Fruit fly (Drosophila melanogaster): ENCODE measurements around the gene CG34177.

The CG34177 gene

DNA sequence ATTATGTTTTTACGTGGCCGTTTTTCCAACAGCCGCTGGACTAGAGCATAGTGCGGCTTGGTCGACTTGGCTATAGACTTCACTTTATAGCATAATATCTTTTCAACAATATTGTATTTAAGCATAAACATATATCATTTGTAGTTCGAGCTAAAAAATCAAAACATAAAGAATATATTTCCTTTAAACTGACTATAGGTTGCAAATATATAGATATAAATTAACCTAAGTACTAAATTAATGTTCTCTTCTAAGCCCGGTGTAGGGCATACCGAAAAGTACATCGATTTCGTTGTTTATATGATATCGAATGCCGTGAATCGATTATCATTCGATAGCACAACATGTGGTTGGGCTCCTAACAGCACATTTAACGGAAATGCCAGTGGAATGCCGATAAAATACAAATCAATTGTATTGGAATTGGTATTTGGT lies 14.9 kb downstream of the CG34177 start, which contains the start of gene MFS18 (continued):
- TF ChIP-seq CG4424 (GFP tag; optimal IDR thresholded peaks at IDR 0.05) = peak; percentile 99
- TF ChIP-seq sens-2 (GFP tag; IDR thresholded peaks at IDR 0.05) = peak; percentile 97
- peak; percentile 92 for TF ChIP-seq Dek (tag; optimal IDR thresholded peaks at IDR 0.05)
- TF ChIP-seq Nf-YA (GFP tag; IDR thresholded peaks at IDR 0.05) = peak; percentile 98
- TF ChIP-seq TFAM (GFP tag; optimal IDR thresholded peaks at IDR 0.05) = peak; percentile 94
- no peak for TF ChIP-seq cg (GFP tag; optimal IDR thresholded peaks at IDR 0.05)
- TF ChIP-seq insv (GFP tag; optimal IDR thresholded peaks at IDR 0.05) = peak in 1 of 2 experiments; percentile 54
- peak; percentile 99 for TF ChIP-seq CG3726 (GFP tag; IDR thresholded peaks at IDR 0.05)
- peak; percentile 89 for TF ChIP-seq Hand (GFP tag; optimal IDR thresholded peaks at IDR 0.05)
- peak; percentile 82 for TF ChIP-seq CG16863 (GFP tag; optimal IDR thresholded peaks at IDR 0.05)
- TF ChIP-seq dimm (GFP tag; IDR thresholded peaks at IDR 0.05) = peak; percentile 98
- peak; percentile 92 for TF ChIP-seq CG18619 (GFP tag; optimal IDR thresholded peaks at IDR 0.05)
- TF ChIP-seq CG12219 (GFP tag; optimal IDR thresholded peaks at IDR 0.05) = peak; percentile 89
- TF ChIP-seq CG2199 (GFP tag; IDR thresholded peaks at IDR 0.05) = peak; percentile 99
- peak; percentile 93 for TF ChIP-seq HLH4C (GFP tag; IDR thresholded peaks at IDR 0.05; ENCODE audit: partially characterized antibody)
- TF ChIP-seq CG34422 (GFP tag; IDR thresholded peaks at IDR 0.05) = peak; percentile 99
- TF ChIP-seq CG31224 (GFP tag; IDR thresholded peaks at IDR 0.05) = peak; percentile 97
- TF ChIP-seq CG12942 (GFP tag; optimal IDR thresholded peaks at IDR 0.05) = peak; percentile 96
- peak; percentile 100 for TF ChIP-seq Xrp1 (GFP tag; IDR thresholded peaks at IDR 0.05)
- peak; percentile 100 for TF ChIP-seq vvl (GFP tag; IDR thresholded peaks at IDR 0.05)
- peak; percentile 97 for TF ChIP-seq Gsc (GFP tag; IDR thresholded peaks at IDR 0.05)
- TF ChIP-seq Six4 (GFP tag; optimal IDR thresholded peaks at IDR 0.05) = peak; percentile 99
- peak; percentile 77 for TF ChIP-seq zen2 (GFP tag; IDR thresholded peaks at IDR 0.05; ENCODE audit: partially characterized antibody)
- TF ChIP-seq CG6254 (GFP tag; optimal IDR thresholded peaks at IDR 0.05) = peak; percentile 97
- peak; percentile 65 for TF ChIP-seq slp2 (GFP tag; optimal IDR thresholded peaks at IDR 0.05)
- peak; percentile 68 for TF ChIP-seq Scr (GFP tag; IDR thresholded peaks at IDR 0.05; ENCODE audit: partially characterized antibody)
- peak; percentile 99 for TF ChIP-seq zen (tag; optimal IDR thresholded peaks at IDR 0.05)
- peak; percentile 98 for TF ChIP-seq cwo (GFP tag; optimal IDR thresholded peaks at IDR 0.05)
- peak; percentile 97 for TF ChIP-seq CG6854 (GFP tag; optimal IDR thresholded peaks at IDR 0.05)
- peak; percentile 85; the same call in 2 of the 4 replicates for TF ChIP-seq chinmo (GFP tag; IDR thresholded peaks at IDR 0.05; ENCODE audit: partially characterized antibody)
- peak; percentile 99 for TF ChIP-seq sisA (GFP tag; IDR thresholded peaks at IDR 0.05)
- peak; percentile 94 for TF ChIP-seq CG2875 (GFP tag; optimal IDR thresholded peaks at IDR 0.05)
- TF ChIP-seq ERR (GFP tag; optimal IDR thresholded peaks at IDR 0.05) = peak; percentile 57
- TF ChIP-seq CG17359 (tag; optimal IDR thresholded peaks at IDR 0.05) = peak; percentile 100
- peak; percentile 99 for TF ChIP-seq E2f1 (GFP tag; IDR thresholded peaks at IDR 0.05)
- TF ChIP-seq CG9215 (GFP tag; IDR thresholded peaks at IDR 0.05) = peak; percentile 97
- TF ChIP-seq Bdp1 (GFP tag; optimal IDR thresholded peaks at IDR 0.05) = peak; percentile 79
- TF ChIP-seq Sry-β (GFP tag; optimal IDR thresholded peaks at IDR 0.05) = peak; percentile 71
- TF ChIP-seq Fer3 (tag; optimal IDR thresholded peaks at IDR 0.05) = peak; percentile 99
- peak in 1 of 2 experiments; percentile 94 for TF ChIP-seq Eip74EF (GFP tag; optimal IDR thresholded peaks at IDR 0.05)
- TF ChIP-seq CHES-1-like (GFP tag; optimal IDR thresholded peaks at IDR 0.05) = peak; percentile 73
- peak; percentile 93 for TF ChIP-seq CG13123 (GFP tag; optimal IDR thresholded peaks at IDR 0.05)
- TF ChIP-seq CG16813 (GFP tag; IDR thresholded peaks at IDR 0.05; ENCODE audit: partially characterized antibody) = peak; percentile 59
- peak; percentile 99 for TF ChIP-seq tin (GFP tag; optimal IDR thresholded peaks at IDR 0.05)
- peak; percentile 97 for TF ChIP-seq CG6683 (GFP tag; optimal IDR thresholded peaks at IDR 0.05)
- peak; percentile 98 for TF ChIP-seq tap (tag; optimal IDR thresholded peaks at IDR 0.05)
- TF ChIP-seq Taf1 (GFP tag; IDR thresholded peaks at IDR 0.05) = peak; percentile 96
- peak; percentile 30 for TF ChIP-seq gfzf (GFP tag; optimal IDR thresholded peaks at IDR 0.05)
- TF ChIP-seq dati (GFP tag; IDR thresholded peaks at IDR 0.05) = peak; percentile 97
- TF ChIP-seq sug (tag; optimal IDR thresholded peaks at IDR 0.05) = peak; percentile 82

Measured in whole organism, embryonic.